Worm (Caenorhabditis elegans) whole organism, L3 larva: ENCODE measurements around the gene C49A9.1.

Experiments
- fkh-10 ChIP-seq: sonication (generic microtip); optimal IDR thresholded peaks from 2 replicates; lab custom pipeline; 2017; ENCODE audit warnings: missing biosample characterization, missing genetic modification reagents, missing genetic modification characterization
- lin-39 ChIP-seq: fragments of 150-350 bp; optimal IDR thresholded peaks from 2 replicates; lab custom pipeline; 2018; ENCODE audit warnings: missing biosample characterization, missing genetic modification reagents, missing genetic modification characterization
- nfya-1 ChIP-seq: sonication (generic microtip); optimal IDR thresholded peaks from 2 replicates; lab custom pipeline; 2017; ENCODE audit warnings: missing genetic modification characterization, mild to moderate bottlenecking, missing compliant biosample characterization, antibody characterized with exemption, moderate library complexity; ENCODE audit not compliant: insufficient read depth
- nhr-25 ChIP-seq: sonication (generic microtip); optimal IDR thresholded peaks from 2 replicates; lab custom pipeline; 2017; ENCODE audit warnings: missing biosample characterization, missing genetic modification characterization
- snpc-4 ChIP-seq: fragments of 150-350 bp; optimal IDR thresholded peaks from 2 replicates; lab custom pipeline; 2014; ENCODE audit warnings: missing biosample characterization, missing genetic modification characterization
- tbx-2 ChIP-seq: sonication (generic microtip); optimal IDR thresholded peaks from 2 replicates; lab custom pipeline; 2016; ENCODE audit warnings: mild to moderate bottlenecking, missing genetic modification characterization, missing compliant biosample characterization
- unc-62 ChIP-seq: fragments of 150-350 bp; sonication (generic microtip); optimal IDR thresholded peaks from 4 replicates; lab custom pipeline; 2014; ENCODE audit warnings: missing biosample characterization, missing genetic modification reagents, missing genetic modification characterization
- ztf-11 ChIP-seq: fragments of 150-350 bp; optimal IDR thresholded peaks from 2 replicates; lab custom pipeline; 2014; ENCODE audit warnings: missing biosample characterization, missing genetic modification characterization

- no peak for TF ChIP-seq snpc-4
- TF ChIP-seq fkh-10 (GFP tag; lab: Kevin White, UChicago) = no peak
- TF ChIP-seq unc-62 (GFP tag; lab: Kevin White, UChicago) = no peak
- TF ChIP-seq lin-39 (tag; lab: Kevin White, UChicago) = no peak
- no peak for TF ChIP-seq nhr-25 (tag; lab: Kevin White, UChicago)
- TF ChIP-seq nfya-1 = no peak
- TF ChIP-seq tbx-2 = no peak
- no peak for TF ChIP-seq ztf-11
These were observed 12.0 kb downstream of the C49A9.1 start, which contains the start of gene F58F9.9 for ce11 chrIV:6239993-6240392.
